Worm (Caenorhabditis elegans): Measurements from ENCODE around the gene R07B1.11.

R07B1.11 gene

DNA sequence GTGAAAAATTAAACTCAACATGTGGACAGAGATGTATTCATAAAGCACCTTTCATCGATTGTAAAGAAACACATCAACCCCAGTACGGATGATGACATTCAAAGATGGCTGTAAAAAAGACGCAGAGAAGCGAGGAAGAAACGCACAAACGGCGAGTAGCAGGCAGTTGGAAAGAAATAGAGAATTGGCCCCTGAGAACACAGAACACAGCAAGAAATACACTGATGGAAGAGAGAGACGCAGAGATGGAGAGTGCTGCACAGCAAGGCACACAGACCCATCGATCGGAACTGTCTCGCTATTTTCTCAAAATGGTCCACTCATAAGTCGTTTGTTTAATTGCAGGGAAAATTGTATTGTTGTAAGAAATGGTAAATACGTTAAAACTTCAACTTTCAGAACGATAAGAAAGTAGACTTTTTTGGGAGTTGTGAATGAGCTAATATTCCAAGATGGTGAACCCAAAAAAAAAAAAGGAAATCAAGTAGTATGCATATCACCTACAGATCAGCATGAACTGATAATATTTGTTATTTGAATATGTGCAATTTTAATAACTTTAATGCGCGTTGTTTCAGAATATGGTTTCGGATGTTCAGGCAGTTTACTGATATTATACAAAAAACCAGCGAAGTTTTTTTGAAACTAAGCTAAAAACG, 34.0 kb upstream of the R07B1.11 start:
- peak; percentile 59 for TF ChIP-seq ceh-31 (tag; optimal IDR thresholded peaks at IDR 0.05)
- TF ChIP-seq tbx-2 (tag; optimal IDR thresholded peaks at IDR 0.05), result peak; percentile 55
- peak; percentile 34 for TF ChIP-seq sdc-2 (tag; optimal IDR thresholded peaks at IDR 0.05)
- no peak for TF ChIP-seq rnt-1 (tag; optimal IDR thresholded peaks at IDR 0.05)
- TF ChIP-seq dmd-4 (tag; optimal IDR thresholded peaks at IDR 0.05; ENCODE audit: borderline replicate concordance), result no peak
- TF ChIP-seq ref-2 (tag; optimal IDR thresholded peaks at IDR 0.05), result peak; percentile 64
- TF ChIP-seq pros-1 (tag; optimal IDR thresholded peaks at IDR 0.05), result peak; percentile 39
- TF ChIP-seq unc-55 (GFP tag; optimal IDR thresholded peaks at IDR 0.05), result peak; percentile 3
- TF ChIP-seq hlh-15 (tag; optimal IDR thresholded peaks at IDR 0.05), result no peak
- peak; percentile 21 for TF ChIP-seq fkh-6 (tag; optimal IDR thresholded peaks at IDR 0.05)
- TF ChIP-seq ceh-48 (tag; optimal IDR thresholded peaks at IDR 0.05), result peak; percentile 2
- TF ChIP-seq ceh-2 (tag; optimal IDR thresholded peaks at IDR 0.05), result peak; percentile 17
- TF ChIP-seq K02D7.2 (tag; optimal IDR thresholded peaks at IDR 0.05), result no peak
- peak; percentile 65 for TF ChIP-seq nfya-1 (tag; optimal IDR thresholded peaks at IDR 0.05)
- TF ChIP-seq pha-2 (tag; optimal IDR thresholded peaks at IDR 0.05), result no peak
- TF ChIP-seq dve-1 (tag; optimal IDR thresholded peaks at IDR 0.05), result peak; percentile 7

DNA sequence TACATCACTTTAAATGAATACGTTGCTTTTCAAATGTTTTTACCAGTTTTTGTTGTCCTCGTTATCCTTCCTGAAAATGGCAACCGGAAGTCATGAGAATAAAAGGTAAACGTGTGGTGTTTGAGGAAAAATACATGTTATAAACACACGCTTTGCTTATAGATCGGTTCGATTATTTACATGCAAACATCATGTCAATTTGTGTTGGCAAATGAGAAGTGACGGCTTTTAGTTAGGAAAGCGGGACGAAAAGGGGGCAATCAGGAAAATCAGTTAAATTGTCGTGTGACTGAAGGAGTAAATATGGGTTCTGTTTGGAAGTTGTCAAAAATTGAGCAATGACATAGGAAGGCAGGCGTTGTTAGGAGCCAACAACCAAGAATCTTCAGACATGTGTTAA, 25.5 kb upstream of the R07B1.11 start, which contains the start of gene rrc-1:
Gene rrc-1 (minus strand): TSS at position 74 of the 400 bp plus-strand sequence.
- TF ChIP-seq ceh-31 (tag; optimal IDR thresholded peaks at IDR 0.05) (no peak), hlh-15 (tag; optimal IDR thresholded peaks at IDR 0.05) (no peak), ceh-30 (tag; optimal IDR thresholded peaks at IDR 0.05) (no peak), pha-4 (tag; optimal IDR thresholded peaks at IDR 0.05) (no peak), ref-2 (tag; optimal IDR thresholded peaks at IDR 0.05) (no peak), npax-4 (tag; optimal IDR thresholded peaks at IDR 0.05) (no peak), syd-9 (tag; optimal IDR thresholded peaks at IDR 0.05) (no peak), unc-42 (tag; optimal IDR thresholded peaks at IDR 0.05) (no peak), pha-2 (tag; optimal IDR thresholded peaks at IDR 0.05) (no peak), dmd-4 (tag; optimal IDR thresholded peaks at IDR 0.05; ENCODE audit: borderline replicate concordance) (no peak), unc-3 (GFP tag; conservative IDR thresholded peaks at IDR 0.05) (no peak), unc-3 (tag; optimal IDR thresholded peaks at IDR 0.05) (no peak), dve-1 (tag; optimal IDR thresholded peaks at IDR 0.05) (no peak)

DNA sequence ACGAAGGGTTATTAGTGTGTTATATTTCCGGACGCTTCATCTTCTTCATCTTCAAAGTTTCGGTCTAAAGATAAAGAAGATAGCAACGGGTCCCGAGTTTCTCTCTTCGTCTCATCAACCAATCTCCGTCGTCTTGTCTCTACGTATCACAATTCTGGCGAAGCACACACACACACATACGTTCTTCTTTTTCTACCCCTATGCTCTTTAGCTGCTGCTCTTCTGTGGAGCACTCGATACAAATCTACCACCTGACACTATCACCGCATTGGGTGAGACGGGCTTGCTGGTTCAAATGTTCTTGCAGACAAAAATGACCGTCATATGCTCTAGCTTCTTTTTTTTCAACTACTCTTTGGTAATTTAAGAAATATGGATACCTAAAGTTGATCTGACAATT, 24.3 kb upstream of the R07B1.11 start:
- TF ChIP-seq ceh-22 (tag; optimal IDR thresholded peaks at IDR 0.05) (no peak), ceh-34 (tag; optimal IDR thresholded peaks at IDR 0.05) (no peak), pha-2 (tag; optimal IDR thresholded peaks at IDR 0.05) (no peak), hlh-15 (tag; optimal IDR thresholded peaks at IDR 0.05) (no peak), pat-9 (tag; optimal IDR thresholded peaks at IDR 0.05) (no peak), gmeb-2 (tag; optimal IDR thresholded peaks at IDR 0.05) (no peak), syd-9 (tag; optimal IDR thresholded peaks at IDR 0.05) (no peak), ceh-45 (GFP tag; IDR thresholded peaks at IDR 0.05) (no peak), pros-1 (tag; optimal IDR thresholded peaks at IDR 0.05) (no peak), ceh-19 (GFP tag; optimal IDR thresholded peaks at IDR 0.05) (no peak), ref-2 (tag; optimal IDR thresholded peaks at IDR 0.05) (no peak), ama-1 (optimal IDR thresholded peaks at IDR 0.05) (no peak), K09A11.1 (tag; optimal IDR thresholded peaks at IDR 0.05; ENCODE audit: insufficient read depth) (no peak), nfya-1 (tag; optimal IDR thresholded peaks at IDR 0.05) (peak; percentile 47), ceh-2 (tag; optimal IDR thresholded peaks at IDR 0.05) (no peak), ztf-16 (tag; optimal IDR thresholded peaks at IDR 0.05) (no peak), ceh-31 (tag; optimal IDR thresholded peaks at IDR 0.05) (no peak), lin-11 (tag; optimal IDR thresholded peaks at IDR 0.05) (no peak), ttx-3 (tag; optimal IDR thresholded peaks at IDR 0.05) (no peak), unc-55 (GFP tag; optimal IDR thresholded peaks at IDR 0.05) (peak; percentile 22), dve-1 (tag; optimal IDR thresholded peaks at IDR 0.05) (no peak), rnt-1 (tag; optimal IDR thresholded peaks at IDR 0.05) (peak; percentile 1), madf-2 (tag; optimal IDR thresholded peaks at IDR 0.05) (no peak)

All from whole organism, late embryonic.